Worm (Caenorhabditis elegans) whole organism, L4 larva: ENCODE results near the gene R02D5.10.

ENCODE experiments used
- F10B5.3 ChIP-seq: sonication (generic microtip); optimal IDR thresholded peaks from 2 replicates; lab custom pipeline; 2016; ENCODE audit warnings: mild to moderate bottlenecking, missing genetic modification characterization, missing compliant biosample characterization
- F26F4.8 ChIP-seq: fragments of 200-800 bp; sonication (Bioruptor generic); conservative IDR thresholded peaks from 2 replicates; pipeline ENCODE4 v1.3.6; 2022; ENCODE audit warnings: missing genetic modification characterization, missing compliant biosample characterization
- F37D6.2 ChIP-seq: sonication (generic microtip); optimal IDR thresholded peaks from 2 replicates; lab custom pipeline; 2016; ENCODE audit warnings: mild to moderate bottlenecking, missing genetic modification characterization, missing compliant biosample characterization
- T20F7.1 ChIP-seq: fragments of 200-800 bp; sonication (Bioruptor generic); optimal IDR thresholded peaks from 2 replicates; lab custom pipeline; 2018; ENCODE audit warnings: mild to moderate bottlenecking, missing genetic modification characterization, missing compliant biosample characterization
- T26A8.4 ChIP-seq: fragments of 200-800 bp; sonication (Bioruptor generic); IDR thresholded peaks from 2 replicates; pipeline ENCODE4 v1.3.6; 2022; ENCODE audit warnings: missing genetic modification characterization, missing compliant biosample characterization
- Y5F2A.4 ChIP-seq: fragments of 200-800 bp; sonication (Bioruptor generic); optimal IDR thresholded peaks from 2 replicates; lab custom pipeline; 2018; ENCODE audit warnings: mild to moderate bottlenecking, missing genetic modification characterization, missing compliant biosample characterization
- aha-1 ChIP-seq: fragments of 150-350 bp; peaks from one replicate; lab custom pipeline; 2014; ENCODE audit warnings: missing biosample characterization, missing genetic modification characterization
- aly-2 ChIP-seq: sonication (generic microtip); optimal IDR thresholded peaks from 2 replicates; lab custom pipeline; 2018; ENCODE audit warnings: missing biosample characterization, missing genetic modification characterization
- ama-1 ChIP-seq: fragments of 150-350 bp; optimal IDR thresholded peaks from 2 replicates; lab custom pipeline; 2014; ENCODE audit warnings: inconsistent platforms, mixed read lengths
- attf-4 ChIP-seq: sonication (generic microtip); optimal IDR thresholded peaks from 3 replicates; lab custom pipeline; 2017; ENCODE audit warnings: missing biosample characterization, missing genetic modification characterization
- ceh-20 ChIP-seq: fragments of 200-800 bp; sonication (Bioruptor generic); IDR thresholded peaks from 2 replicates; pipeline ENCODE4 v1.3.6; 2022; ENCODE audit warnings: missing genetic modification reagents, missing genetic modification characterization, missing compliant biosample characterization
- ceh-32 ChIP-seq: sonication (generic microtip); optimal IDR thresholded peaks from 2 replicates; lab custom pipeline; 2016; ENCODE audit warnings: mild to moderate bottlenecking, missing genetic modification characterization, missing compliant biosample characterization; ENCODE audit not compliant: poor library complexity
- ceh-62 ChIP-seq: sonication (generic microtip); optimal IDR thresholded peaks from 2 replicates; lab custom pipeline; 2017; ENCODE audit warnings: missing biosample characterization, missing genetic modification characterization
- cey-2 ChIP-seq: sonication (generic microtip); optimal IDR thresholded peaks from 3 replicates; lab custom pipeline; 2017; ENCODE audit warnings: missing genetic modification characterization, mild to moderate bottlenecking, missing compliant biosample characterization, antibody characterized with exemption, borderline replicate concordance; ENCODE audit not compliant: insufficient read depth
- daf-16 ChIP-seq, 3 experiments: sonication (generic microtip); optimal IDR thresholded peaks; 2 replicates each; lab custom pipeline; 2016 to 2017; ENCODE audit warnings: missing genetic modification characterization in 3 of 3, missing genetic modification reagents in 3 of 3, mild to moderate bottlenecking in 2 of 3, missing compliant biosample characterization in 2 of 3, missing biosample characterization in 1 of 3, moderate library complexity in 1 of 3
- daf-19 ChIP-seq: fragments of 200-800 bp; sonication (Bioruptor generic); conservative IDR thresholded peaks from 2 replicates; pipeline ENCODE4 v1.3.6; 2022; ENCODE audit warnings: missing genetic modification characterization, missing compliant biosample characterization
- daf-8 ChIP-seq: fragments of 200-800 bp; sonication (Bioruptor generic); IDR thresholded peaks from 2 replicates; pipeline ENCODE4 v1.3.6; 2022; ENCODE audit warnings: missing genetic modification characterization, missing compliant biosample characterization
- dmd-6 ChIP-seq: fragments of 200-800 bp; sonication (Bioruptor generic); IDR thresholded peaks from 2 replicates; pipeline ENCODE4 v1.3.6; 2022; ENCODE audit warnings: missing genetic modification reagents, missing genetic modification characterization, missing compliant biosample characterization
- dmd-8 ChIP-seq: fragments of 200-800 bp; sonication (Bioruptor generic); IDR thresholded peaks from 2 replicates; pipeline ENCODE4 v1.3.6; 2022; ENCODE audit warnings: missing genetic modification characterization, missing compliant biosample characterization
- dpl-1 ChIP-seq: fragments of 150-350 bp; optimal IDR thresholded peaks from 2 replicates; lab custom pipeline; 2014; ENCODE audit warnings: missing biosample characterization, missing genetic modification reagents, missing genetic modification characterization
- fkh-10 ChIP-seq: fragments of 150-350 bp; optimal IDR thresholded peaks from 2 replicates; lab custom pipeline; 2014; ENCODE audit warnings: missing biosample characterization, missing genetic modification reagents, missing genetic modification characterization
- gei-8 ChIP-seq: fragments of 200-800 bp; sonication (Bioruptor generic); optimal IDR thresholded peaks from 2 replicates; lab custom pipeline; 2018; ENCODE audit warnings: mild to moderate bottlenecking, missing genetic modification characterization, missing compliant biosample characterization
- hlh-30 ChIP-seq: sonication (generic microtip); optimal IDR thresholded peaks from 2 replicates; lab custom pipeline; 2017; ENCODE audit warnings: antibody characterized with exemption, mild to moderate bottlenecking, missing genetic modification characterization, missing compliant biosample characterization; ENCODE audit not compliant: insufficient read depth
- hmg-1.1 ChIP-seq: fragments of 200-800 bp; sonication (Bioruptor generic); IDR thresholded peaks from 2 replicates; pipeline ENCODE4 v1.3.6; 2022; ENCODE audit warnings: missing genetic modification reagents, missing genetic modification characterization, missing compliant biosample characterization
- lim-7 ChIP-seq: fragments of 200-800 bp; sonication (Bioruptor generic); IDR thresholded peaks from 2 replicates; pipeline ENCODE4 v1.3.6; 2022; ENCODE audit warnings: missing genetic modification characterization, missing compliant biosample characterization
- lin-38 ChIP-seq: fragments of 200-800 bp; sonication (Bioruptor generic); IDR thresholded peaks from 2 replicates; pipeline ENCODE4 v1.3.6; 2022; ENCODE audit warnings: missing genetic modification reagents, missing genetic modification characterization, missing compliant biosample characterization
- lin-39 ChIP-seq: fragments of 150-350 bp; optimal IDR thresholded peaks from 2 replicates; lab custom pipeline; 2014; ENCODE audit warnings: missing biosample characterization, missing genetic modification reagents, missing genetic modification characterization
- lir-3 ChIP-seq: sonication (generic microtip); optimal IDR thresholded peaks from 2 replicates; lab custom pipeline; 2016; ENCODE audit warnings: mild to moderate bottlenecking, missing genetic modification characterization, missing compliant biosample characterization
- madf-9 ChIP-seq: fragments of 200-800 bp; sonication (Bioruptor generic); conservative IDR thresholded peaks from 2 replicates; pipeline ENCODE4 v1.3.6; 2022; ENCODE audit warnings: missing genetic modification reagents, missing genetic modification characterization, missing compliant biosample characterization
- mes-2 ChIP-seq: sonication (generic microtip); optimal IDR thresholded peaks from 2 replicates; lab custom pipeline; 2016; ENCODE audit warnings: missing genotype, mild to moderate bottlenecking, missing genetic modification characterization, missing compliant biosample characterization; ENCODE audit not compliant: poor library complexity, severe bottlenecking
- mxl-2 ChIP-seq: fragments of 200-800 bp; sonication (Bioruptor generic); conservative IDR thresholded peaks from 2 replicates; pipeline ENCODE4 v1.3.6; 2022; ENCODE audit warnings: missing genetic modification reagents, missing genetic modification characterization, missing compliant biosample characterization
- mxl-3 ChIP-seq: fragments of 200-800 bp; sonication (Bioruptor generic); optimal IDR thresholded peaks from 2 replicates; lab custom pipeline; 2018; ENCODE audit warnings: mild to moderate bottlenecking, missing genetic modification characterization, missing compliant biosample characterization
- nhr-102 ChIP-seq: sonication (generic microtip); optimal IDR thresholded peaks from 2 replicates; lab custom pipeline; 2016; ENCODE audit warnings: mild to moderate bottlenecking, missing genetic modification characterization, moderate library complexity, missing compliant biosample characterization
- nhr-237 ChIP-seq: sonication (generic microtip); optimal IDR thresholded peaks from 2 replicates; lab custom pipeline; 2017; ENCODE audit warnings: missing biosample characterization, missing genetic modification characterization
- nhr-28 ChIP-seq: fragments of 150-350 bp; optimal IDR thresholded peaks from 2 replicates; lab custom pipeline; 2014; ENCODE audit warnings: missing biosample characterization, missing genetic modification characterization
- nhr-41 ChIP-seq: fragments of 200-800 bp; sonication (Bioruptor generic); IDR thresholded peaks from 2 replicates; pipeline ENCODE4 v1.3.6; 2022; ENCODE audit warnings: missing genetic modification reagents, missing genetic modification characterization, missing compliant biosample characterization
- nhr-6 ChIP-seq: fragments of 150-350 bp; optimal IDR thresholded peaks from 2 replicates; lab custom pipeline; 2014; ENCODE audit warnings: missing biosample characterization, missing genetic modification characterization
- pha-4 ChIP-seq, 2 experiments: fragments of 150-350 bp in 1 of 2; fragments of 200-800 bp in 1 of 2; sonication (Bioruptor generic) in 1 of 2; IDR thresholded peaks in 1 of 2; optimal IDR thresholded peaks in 1 of 2; 2 replicates each; pipeline versions ENCODE4 v1.3.6 to Lab custom; 2014 to 2022; ENCODE audit warnings: missing genetic modification characterization in 2 of 2, missing genetic modification reagents in 2 of 2, missing biosample characterization in 1 of 2, missing compliant biosample characterization in 1 of 2
- pqm-1 ChIP-seq: sonication (generic microtip); optimal IDR thresholded peaks from 2 replicates; lab custom pipeline; 2017; ENCODE audit warnings: missing biosample characterization, missing genetic modification characterization
- rbr-2 ChIP-seq: sonication (generic microtip); optimal IDR thresholded peaks from 2 replicates; lab custom pipeline; 2016; ENCODE audit warnings: missing genotype, missing genetic modification characterization, missing compliant biosample characterization
- saeg-2 ChIP-seq: fragments of 200-800 bp; sonication (Bioruptor generic); IDR thresholded peaks from 2 replicates; pipeline ENCODE4 v1.3.6; 2022; ENCODE audit warnings: missing genetic modification reagents, missing genetic modification characterization, missing compliant biosample characterization
- sdz-12 ChIP-seq: fragments of 200-800 bp; sonication (Bioruptor generic); optimal IDR thresholded peaks from 2 replicates; lab custom pipeline; 2018; ENCODE audit warnings: mild to moderate bottlenecking, missing genetic modification characterization, missing compliant biosample characterization
- tag-97 ChIP-seq: fragments of 200-800 bp; sonication (Bioruptor generic); IDR thresholded peaks from 2 replicates; pipeline ENCODE4 v1.3.6; 2022; ENCODE audit warnings: missing genetic modification characterization, missing compliant biosample characterization
- zag-1 ChIP-seq: fragments of 150-350 bp; optimal IDR thresholded peaks from 2 replicates; lab custom pipeline; 2014; ENCODE audit warnings: missing biosample characterization, missing genetic modification characterization
- zip-11 ChIP-seq: fragments of 200-800 bp; sonication (Bioruptor generic); IDR thresholded peaks from 2 replicates; pipeline ENCODE4 v1.3.6; 2022; ENCODE audit warnings: missing genetic modification characterization, missing compliant biosample characterization
- ztf-7 ChIP-seq: fragments of 150-350 bp; optimal IDR thresholded peaks from 2 replicates; lab custom pipeline; 2014; ENCODE audit warnings: missing biosample characterization, missing genetic modification characterization

Gene R02D5.10

DNA sequence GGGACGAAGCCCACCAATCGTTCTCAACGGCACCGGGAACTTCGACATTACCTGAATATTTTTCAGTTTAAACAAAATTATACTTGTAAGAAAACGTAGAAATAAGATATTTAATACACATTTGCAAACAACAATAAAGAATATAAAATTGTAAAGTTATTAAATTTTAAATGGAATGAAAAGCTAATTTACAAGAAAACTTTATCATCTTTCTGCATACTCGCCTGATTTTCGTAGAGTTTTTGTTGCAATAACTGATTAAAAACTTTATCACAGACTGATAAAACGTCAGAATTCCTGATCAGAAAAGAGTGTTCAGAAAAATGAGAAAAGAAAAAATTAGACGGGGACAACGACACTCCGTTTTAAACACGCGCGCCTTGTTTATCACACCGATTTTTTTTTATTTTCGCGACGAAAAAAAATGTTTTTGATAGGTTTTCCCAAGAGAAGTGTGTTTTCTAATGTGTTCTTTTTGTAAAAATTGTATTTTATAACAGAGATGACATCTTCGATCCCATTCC is 34.8 kb upstream of the R02D5.10 start, which contains the start of the genes dlat-1 and fntb-1 (continued):
- TF ChIP-seq F26F4.8 (GFP tag; lab: Robert Waterston, UW): no peak
- no peak for TF ChIP-seq F10B5.3
- no peak for TF ChIP-seq gei-8 (GFP tag; lab: Kevin White, UChicago)
- no peak for TF ChIP-seq saeg-2 (GFP tag; lab: Robert Waterston, UW)
- TF ChIP-seq ceh-62 (tag; lab: Kevin White, UChicago): no peak
- no peak for TF ChIP-seq nhr-102 (tag; lab: Kevin White, UChicago)
- no peak for TF ChIP-seq attf-4 (tag; lab: Kevin White, UChicago)
- TF ChIP-seq pqm-1 (tag; lab: Kevin White, UChicago): peak; percentile 74
- TF ChIP-seq T26A8.4 (GFP tag; lab: Robert Waterston, UW): no peak
- TF ChIP-seq fkh-10 (GFP tag; lab: Kevin White, UChicago): no peak
- TF ChIP-seq sdz-12 (GFP tag; lab: Kevin White, UChicago): no peak
- no peak for TF ChIP-seq pha-4 (GFP tag; IDR thresholded peaks at IDR 0.05; lab: Robert Waterston, UW)
- no peak for TF ChIP-seq pha-4 (tag; optimal IDR thresholded peaks at IDR 0.05; lab: Kevin White, UChicago)
- TF ChIP-seq madf-9: no peak
- TF ChIP-seq daf-16 (GFP tag; optimal IDR thresholded peaks at IDR 0.05; lab: Kevin White, UChicago): no peak
- TF ChIP-seq daf-16 (tag; optimal IDR thresholded peaks at IDR 0.05; lab: Kevin White, UChicago): peak; percentile 23
- no peak for TF ChIP-seq tag-97
- no peak for TF ChIP-seq lin-39 (tag; lab: Kevin White, UChicago)
- TF ChIP-seq nhr-41 (GFP tag; lab: Robert Waterston, UW): no peak
- no peak for TF ChIP-seq dmd-8 (GFP tag; lab: Robert Waterston, UW)
- peak; percentile 48 for TF ChIP-seq nhr-6
- peak; percentile 95 for TF ChIP-seq T20F7.1
- TF ChIP-seq dpl-1: no peak
- no peak for TF ChIP-seq ceh-20 (GFP tag; lab: Robert Waterston, UW)

- peak; percentile 37 for TF ChIP-seq nhr-28 (tag; lab: Kevin White, UChicago)
- TF ChIP-seq mxl-2 (GFP tag; lab: Robert Waterston, UW): peak; percentile 63; the same call in 1 of the 2 replicates
- TF ChIP-seq dmd-6: peak; percentile 26; the same call in 1 of the 2 replicates
- TF ChIP-seq mxl-3 (GFP tag; lab: Kevin White, UChicago): peak; percentile 38
- peak; percentile 58 for TF ChIP-seq hlh-30 (tag; lab: Kevin White, UChicago)
- no peak for TF ChIP-seq T26A8.4 (GFP tag; lab: Robert Waterston, UW)
- no peak for TF ChIP-seq zag-1 (tag; lab: Kevin White, UChicago)
Measured at ce11 chrV:14448669-14449068, 33.4 kb upstream of the R02D5.10 start.

- TF ChIP-seq ama-1 (lab: Kevin White, UChicago): peak; percentile 12
- no peak for TF ChIP-seq F37D6.2 (tag; lab: Kevin White, UChicago)
Measured at ce11 chrV:14449397-14449796, 32.7 kb upstream of the R02D5.10 start, which contains the start of gene F23B12.7. F23B12.7 (plus strand) TSS chrV:14449697.

DNA sequence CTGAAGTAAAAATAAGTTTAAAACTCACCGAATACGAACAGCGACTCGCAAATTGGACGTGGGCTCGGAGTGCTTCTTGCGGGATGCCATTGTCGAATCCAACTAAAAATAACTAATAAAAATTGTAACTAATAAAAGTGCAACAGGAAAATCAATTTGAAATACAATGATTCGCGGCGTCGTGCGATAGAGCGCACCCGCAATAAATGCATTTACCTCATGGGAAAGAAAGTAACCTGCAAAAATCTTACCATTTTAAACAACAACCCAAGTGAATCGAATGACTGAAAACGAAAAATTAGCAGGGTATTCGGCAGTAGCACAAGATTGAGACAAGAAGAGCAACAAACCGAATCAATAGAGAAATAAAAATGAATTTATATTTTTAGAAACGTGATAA is 25.5 kb upstream of the R02D5.10 start, which contains the start of gene bmk-1:
Gene bmk-1 (minus strand): TSS at position 359 of the 400 bp plus-strand sequence.
- TF ChIP-seq ceh-20 (GFP tag; lab: Robert Waterston, UW) (no peak), nhr-237 (tag; lab: Kevin White, UChicago) (no peak), Y5F2A.4 (GFP tag; lab: Kevin White, UChicago) (no peak), lir-3 (tag; lab: Kevin White, UChicago) (no peak), daf-8 (no peak), ceh-32 (tag; lab: Kevin White, UChicago) (no peak), mes-2 (tag; lab: Kevin White, UChicago) (peak; percentile 25), daf-19 (GFP tag; lab: Robert Waterston, UW) (no peak), hmg-1.1 (GFP tag; lab: Robert Waterston, UW) (no peak), lim-7 (0 out of 2 replicates have a peak, but pooled peaks have one; percentile 7), zip-11 (GFP tag; lab: Robert Waterston, UW) (no peak), rbr-2 (no peak), dpl-1 (peak; percentile 73), ztf-7 (tag; lab: Kevin White, UChicago) (no peak), lin-38 (GFP tag; lab: Robert Waterston, UW) (peak; percentile 63), aly-2 (no peak), mxl-2 (GFP tag; lab: Robert Waterston, UW) (no peak), cey-2 (no peak), aha-1 (tag; lab: Kevin White, UChicago) (peak; percentile 70)
